Fruit fly (Drosophila melanogaster) whole organism, embryonic: ENCODE data around the gene CG13659.

Source experiments
- Aef1 ChIP-seq: fragments of 200-800 bp; sonication (Bioruptor generic); IDR thresholded peaks from 3 replicates; pipeline ENCODE4 v1.3.6; 2022; ENCODE audit warnings: missing biosample characterization, missing genetic modification characterization
- Asciz ChIP-seq: fragments of 200-800 bp; sonication (Bioruptor generic); optimal IDR thresholded peaks from 2 replicates; lab custom pipeline; 2017; ENCODE audit warnings: missing biosample characterization, mild to moderate bottlenecking, missing genetic modification characterization, missing genetic modification reagents
- Atf3 ChIP-seq: fragments of 200-800 bp; sonication (Bioruptor generic); optimal IDR thresholded peaks from 3 replicates; lab custom pipeline; 2016; ENCODE audit warnings: missing biosample characterization, missing genetic modification characterization
- BEAF-32 ChIP-seq: fragments of 200-800 bp; sonication (Bioruptor generic); optimal IDR thresholded peaks from 3 replicates; lab custom pipeline; 2017; ENCODE audit warnings: missing biosample characterization, missing genetic modification characterization, mild to moderate bottlenecking, moderate library complexity, missing genetic modification reagents
- CG10209 ChIP-seq: fragments of 200-800 bp; sonication (Bioruptor generic); optimal IDR thresholded peaks from 3 replicates; lab custom pipeline; 2017; ENCODE audit warnings: missing biosample characterization, mild to moderate bottlenecking, missing genetic modification characterization, missing genetic modification reagents
- CG11398 ChIP-seq: fragments of 200-800 bp; sonication (Bioruptor generic); optimal IDR thresholded peaks from 2 replicates; lab custom pipeline; 2016; ENCODE audit warnings: missing biosample characterization, missing genetic modification characterization
- CG13424 ChIP-seq: fragments of 200-800 bp; sonication (Bioruptor generic); optimal IDR thresholded peaks from 2 replicates; lab custom pipeline; 2019; ENCODE audit warnings: missing biosample characterization, mild to moderate bottlenecking, missing genetic modification characterization, moderate library complexity
- CG15696 ChIP-seq: fragments of 200-800 bp; sonication (Bioruptor generic); optimal IDR thresholded peaks from 2 replicates; lab custom pipeline; 2019; ENCODE audit warnings: missing biosample characterization, mild to moderate bottlenecking, missing genetic modification characterization, moderate library complexity
- CG17829 ChIP-seq: fragments of 200-800 bp; optimal IDR thresholded peaks from 2 replicates; lab custom pipeline; 2019; ENCODE audit warnings: missing biosample characterization, mild to moderate bottlenecking, missing genetic modification characterization, moderate library complexity
- CG30403 ChIP-seq: fragments of 200-800 bp; sonication (Bioruptor generic); optimal IDR thresholded peaks from 3 replicates; lab custom pipeline; 2016; ENCODE audit warnings: missing biosample characterization, missing genetic modification characterization
- CG3847 ChIP-seq: fragments of 200-800 bp; sonication (Bioruptor generic); IDR thresholded peaks from 2 replicates; pipeline ENCODE4 v1.3.6; 2022; ENCODE audit warnings: missing biosample characterization, missing genetic modification characterization
- CG6254 ChIP-seq: fragments of 200-800 bp; sonication (Bioruptor generic); optimal IDR thresholded peaks from 3 replicates; lab custom pipeline; 2017; ENCODE audit warnings: mild to moderate bottlenecking, missing biosample characterization, missing genetic modification reagents, missing genetic modification characterization
- CG6765 ChIP-seq: fragments of 200-800 bp; sonication (Bioruptor generic); optimal IDR thresholded peaks from 3 replicates; lab custom pipeline; 2017; ENCODE audit warnings: missing biosample characterization, mild to moderate bottlenecking, missing genetic modification characterization
- CG7556 ChIP-seq: fragments of 200-800 bp; sonication (Bioruptor generic); optimal IDR thresholded peaks from 2 replicates; lab custom pipeline; 2017; ENCODE audit warnings: missing biosample characterization, mild to moderate bottlenecking, missing genetic modification characterization
- CG9797 ChIP-seq: fragments of 200-800 bp; sonication (Bioruptor generic); optimal IDR thresholded peaks from 3 replicates; lab custom pipeline; 2018; ENCODE audit warnings: missing biosample characterization, mild to moderate bottlenecking, missing genetic modification characterization
- CTCF ChIP-seq: fragments of 200-800 bp; sonication (Bioruptor generic); optimal IDR thresholded peaks from 2 replicates; lab custom pipeline; 2017; ENCODE audit warnings: missing biosample characterization, mild to moderate bottlenecking, missing genetic modification characterization, moderate library complexity
- Camta ChIP-seq: fragments of 200-800 bp; sonication (Bioruptor generic); optimal IDR thresholded peaks from 2 replicates; lab custom pipeline; 2016; ENCODE audit warnings: missing biosample characterization, missing genetic modification characterization
- CoRest ChIP-seq: fragments of 200-800 bp; sonication (Bioruptor generic); optimal IDR thresholded peaks from 3 replicates; lab custom pipeline; 2018; ENCODE audit warnings: missing biosample characterization, mild to moderate bottlenecking, missing genetic modification characterization, moderate library complexity
- Dip2 ChIP-seq: fragments of 200-800 bp; sonication (Bioruptor generic); IDR thresholded peaks from 2 replicates; pipeline ENCODE4 v1.3.6; 2022; ENCODE audit warnings: missing biosample characterization, missing genetic modification characterization
- Dll ChIP-seq: fragments of 200-800 bp; sonication (Bioruptor generic); IDR thresholded peaks from 4 replicates; pipeline ENCODE4 v1.3.6; 2022; ENCODE audit warnings: missing biosample characterization, missing genetic modification characterization; ENCODE audit not compliant: partially characterized antibody
- Doc3 ChIP-seq: fragments of 200-800 bp; sonication (Bioruptor generic); IDR thresholded peaks from 3 replicates; pipeline ENCODE4 v1.3.6; 2022; ENCODE audit warnings: missing biosample characterization, missing genetic modification characterization; ENCODE audit not compliant: partially characterized antibody
- E2f1 ChIP-seq: fragments of 200-800 bp; sonication (Bioruptor generic); IDR thresholded peaks from 2 replicates; pipeline ENCODE4 v1.3.6; 2022; ENCODE audit warnings: missing biosample characterization, missing genetic modification characterization
- Ets65A ChIP-seq: fragments of 200-800 bp; sonication (Bioruptor generic); peaks from one replicate; lab custom pipeline; 2016; ENCODE audit warnings: missing biosample characterization, missing genetic modification characterization
- HLH4C ChIP-seq: fragments of 200-800 bp; sonication (Bioruptor generic); IDR thresholded peaks from 3 replicates; pipeline ENCODE4 v1.3.6; 2022; ENCODE audit warnings: missing biosample characterization, missing genetic modification characterization; ENCODE audit not compliant: partially characterized antibody
- Hand ChIP-seq: fragments of 200-800 bp; sonication (Bioruptor generic); optimal IDR thresholded peaks from 2 replicates; lab custom pipeline; 2017; ENCODE audit warnings: mild to moderate bottlenecking, missing biosample characterization, missing genetic modification reagents, missing genetic modification characterization
- Hey ChIP-seq: fragments of 200-800 bp; sonication (Bioruptor generic); optimal IDR thresholded peaks from 3 replicates; lab custom pipeline; 2018; ENCODE audit warnings: missing biosample characterization, mild to moderate bottlenecking, missing genetic modification characterization
- Hr3 ChIP-seq: fragments of 200-800 bp; sonication (Bioruptor generic); optimal IDR thresholded peaks from 3 replicates; lab custom pipeline; 2016; ENCODE audit warnings: missing biosample characterization, missing genetic modification characterization
- Hr39 ChIP-seq: fragments of >200 bp; optimal IDR thresholded peaks from 2 replicates; lab custom pipeline; 2017
- Mes4 ChIP-seq: fragments of 200-800 bp; sonication (Bioruptor generic); optimal IDR thresholded peaks from 2 replicates; lab custom pipeline; 2016; ENCODE audit warnings: missing biosample characterization, missing genetic modification characterization
- Oaz ChIP-seq: fragments of 200-800 bp; sonication (Bioruptor generic); IDR thresholded peaks from 2 replicates; pipeline ENCODE4 v1.3.6; 2022; ENCODE audit warnings: missing biosample characterization, missing genetic modification characterization
- ab ChIP-seq: fragments of 200-800 bp; sonication (Bioruptor generic); optimal IDR thresholded peaks from 2 replicates; lab custom pipeline; 2016; ENCODE audit warnings: missing biosample characterization, missing genetic modification characterization
- caup ChIP-seq: fragments of 200-800 bp; sonication (Bioruptor generic); optimal IDR thresholded peaks from 3 replicates; lab custom pipeline; 2017; ENCODE audit warnings: missing biosample characterization, mild to moderate bottlenecking, missing genetic modification characterization, moderate library complexity; ENCODE audit not compliant: severe bottlenecking
- chinmo ChIP-seq: fragments of 200-800 bp; sonication (Bioruptor generic); IDR thresholded peaks from 4 replicates; pipeline ENCODE4 v1.3.6; 2022; ENCODE audit warnings: missing biosample characterization, missing genetic modification characterization; ENCODE audit not compliant: partially characterized antibody
- corto ChIP-seq: fragments of 200-800 bp; sonication (Bioruptor generic); optimal IDR thresholded peaks from 2 replicates; lab custom pipeline; 2016; ENCODE audit warnings: missing biosample characterization, mild to moderate bottlenecking, missing genetic modification characterization, moderate library complexity
- crol ChIP-seq: fragments of 200-800 bp; sonication (Bioruptor generic); IDR thresholded peaks from 2 replicates; pipeline ENCODE4 v1.3.6; 2022; ENCODE audit warnings: missing biosample characterization, missing genetic modification characterization
- dpn ChIP-seq, 2 experiments: fragments of 200-800 bp; sonication (Bioruptor generic); optimal IDR thresholded peaks; 3 replicates each; lab custom pipeline; 2016; ENCODE audit warnings: missing biosample characterization in 2 of 2, missing genetic modification characterization in 2 of 2
- gcm ChIP-seq: fragments of 200-800 bp; sonication (Bioruptor generic); optimal IDR thresholded peaks from 2 replicates; lab custom pipeline; 2019; ENCODE audit warnings: missing biosample characterization, mild to moderate bottlenecking, missing genetic modification characterization, moderate library complexity
- grn ChIP-seq: fragments of 200-800 bp; sonication (Bioruptor generic); optimal IDR thresholded peaks from 3 replicates; lab custom pipeline; 2017; ENCODE audit warnings: missing biosample characterization, missing genetic modification characterization
- h ChIP-seq: fragments of >200 bp; optimal IDR thresholded peaks from 2 replicates; lab custom pipeline; 2017
- kah ChIP-seq: fragments of 200-800 bp; sonication (Bioruptor generic); optimal IDR thresholded peaks from 2 replicates; lab custom pipeline; 2018; ENCODE audit warnings: missing biosample characterization, mild to moderate bottlenecking, missing genetic modification characterization
- lilli ChIP-seq: fragments of 200-800 bp; sonication (Bioruptor generic); optimal IDR thresholded peaks from 3 replicates; lab custom pipeline; 2016; ENCODE audit warnings: missing biosample characterization, missing genetic modification characterization
- lola ChIP-seq, 3 experiments: fragments of >200 bp in 2 of 3; fragments of 200-800 bp in 1 of 3; sonication (Bioruptor generic) in 1 of 3; optimal IDR thresholded peaks; 2 replicates each; lab custom pipeline; 2017 to 2019; ENCODE audit warnings: missing biosample characterization in 3 of 3, missing genetic modification characterization in 3 of 3, mild to moderate bottlenecking in 1 of 3, moderate library complexity in 1 of 3
- odd ChIP-seq: fragments of 200-800 bp; sonication (Bioruptor generic); optimal IDR thresholded peaks from 2 replicates; lab custom pipeline; 2017; ENCODE audit warnings: missing biosample characterization, mild to moderate bottlenecking, missing genetic modification characterization
- prd ChIP-seq, 3 experiments: fragments of >200 bp in 2 of 3; fragments of 200-800 bp in 1 of 3; sonication (Bioruptor generic) in 1 of 3; optimal IDR thresholded peaks in 2 of 3; IDR thresholded peaks in 1 of 3; 2 replicates in 2 of 3; 3 replicates in 1 of 3; pipeline versions ENCODE4 v1.3.6 to Lab custom; 2017 to 2022; ENCODE audit warnings: missing biosample characterization in 1 of 3, missing genetic modification characterization in 1 of 3
- pros ChIP-seq: fragments of 200-800 bp; sonication (Bioruptor generic); optimal IDR thresholded peaks from 3 replicates; lab custom pipeline; 2019; ENCODE audit warnings: missing biosample characterization, mild to moderate bottlenecking, missing genetic modification characterization, moderate library complexity
- pum ChIP-seq: fragments of 200-800 bp; sonication (Bioruptor generic); optimal IDR thresholded peaks from 2 replicates; lab custom pipeline; 2016; ENCODE audit warnings: missing biosample characterization, missing genetic modification characterization
- sens-2 ChIP-seq: fragments of 200-800 bp; sonication (Bioruptor generic); IDR thresholded peaks from 2 replicates; pipeline ENCODE4 v1.3.6; 2022; ENCODE audit warnings: missing biosample characterization, missing genetic modification characterization
- sim ChIP-seq: fragments of 200-800 bp; sonication (Bioruptor generic); IDR thresholded peaks from 2 replicates; pipeline ENCODE4 v1.3.6; 2022; ENCODE audit warnings: missing biosample characterization, missing genetic modification characterization
- slou ChIP-seq: fragments of 200-800 bp; sonication (Bioruptor generic); optimal IDR thresholded peaks from 3 replicates; lab custom pipeline; 2016; ENCODE audit warnings: missing biosample characterization, missing genetic modification characterization
- ssp ChIP-seq: fragments of 200-800 bp; sonication (Bioruptor generic); IDR thresholded peaks from 2 replicates; pipeline ENCODE4 v1.3.6; 2022; ENCODE audit warnings: missing biosample characterization, missing genetic modification characterization
- tgo ChIP-seq: fragments of 200-800 bp; sonication (Bioruptor generic); IDR thresholded peaks from 3 replicates; pipeline ENCODE4 v1.3.6; 2022; ENCODE audit warnings: missing biosample characterization, missing genetic modification characterization
- unc-4 ChIP-seq: fragments of 200-800 bp; sonication (Bioruptor generic); IDR thresholded peaks from 2 replicates; pipeline ENCODE4 v1.3.6; 2022; ENCODE audit warnings: missing biosample characterization, missing genetic modification characterization; ENCODE audit not compliant: partially characterized antibody

The CG13659 gene

DNA sequence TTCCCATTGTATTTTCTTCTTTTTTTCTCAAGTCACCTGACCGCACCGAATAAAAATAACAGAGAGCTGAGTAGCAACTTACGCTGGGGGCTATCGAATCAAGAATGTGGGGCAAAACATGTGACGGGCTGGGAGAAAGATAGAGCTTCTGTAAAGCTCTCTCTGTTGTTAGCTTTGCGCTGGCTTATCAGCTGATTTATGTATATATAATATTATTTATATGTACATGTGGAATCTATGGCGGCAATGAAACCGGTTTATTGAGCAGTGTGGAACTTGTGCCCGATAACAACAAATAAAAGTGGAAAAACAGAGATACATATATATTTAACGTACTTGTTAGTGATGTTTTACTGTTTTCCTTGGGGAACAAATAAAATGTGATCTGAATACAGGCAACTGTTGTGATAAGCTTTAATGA lies 7.8 kb upstream of the CG13659 start, which contains the start of gene CG31098 (continued):
- TF ChIP-seq Hand (GFP tag; lab: Kevin White, UChicago): peak; percentile 14
- TF ChIP-seq Atf3: no peak
- no peak for TF ChIP-seq pros (GFP tag; lab: Kevin White, UChicago)
- peak; percentile 12 for TF ChIP-seq CG13424 (tag; lab: Kevin White, UChicago)
- TF ChIP-seq Hr3 (GFP tag; lab: Kevin White, UChicago): no peak
- peak; percentile 39 for TF ChIP-seq caup (GFP tag; lab: Kevin White, UChicago)
- TF ChIP-seq BEAF-32 (GFP tag; lab: Kevin White, UChicago): no peak
- no peak for TF ChIP-seq CG6254 (GFP tag; lab: Kevin White, UChicago)
- no peak for TF ChIP-seq Ets65A
- TF ChIP-seq Hey (tag; lab: Kevin White, UChicago): no peak
- no peak for TF ChIP-seq Doc3 (GFP tag; lab: Robert Waterston, UW)
- peak; percentile 52 for TF ChIP-seq CG6765 (GFP tag; lab: Kevin White, UChicago)
- TF ChIP-seq tgo (GFP tag; lab: Robert Waterston, UW): no peak
- TF ChIP-seq E2f1: no peak
- TF ChIP-seq sim: no peak
- no peak for TF ChIP-seq dpn (GFP tag; optimal IDR thresholded peaks at IDR 0.05; lab: Kevin White, UChicago)
- TF ChIP-seq corto (GFP tag; lab: Kevin White, UChicago): peak; percentile 61
- TF ChIP-seq ab (GFP tag; lab: Kevin White, UChicago): no peak
- no peak for TF ChIP-seq kah (GFP tag; lab: Kevin White, UChicago)
- TF ChIP-seq grn (GFP tag; lab: Kevin White, UChicago): no peak
- no peak for TF ChIP-seq Dll (GFP tag; lab: Robert Waterston, UW)
- TF ChIP-seq Asciz: no peak
- TF ChIP-seq sens-2 (GFP tag; lab: Robert Waterston, UW): no peak
- no peak for TF ChIP-seq CG17829 (tag; lab: Kevin White, UChicago)
- TF ChIP-seq Hr39 (lab: Kevin White, UChicago): no peak
- no peak for TF ChIP-seq CG10209 (GFP tag; lab: Kevin White, UChicago)
- TF ChIP-seq slou: no peak
- TF ChIP-seq crol (GFP tag; lab: Robert Waterston, UW): no peak
- no peak for TF ChIP-seq gcm (GFP tag; lab: Kevin White, UChicago)
- no peak for TF ChIP-seq CG11398 (GFP tag; lab: Kevin White, UChicago)
- no peak for TF ChIP-seq CTCF
- no peak for TF ChIP-seq HLH4C (GFP tag; lab: Robert Waterston, UW)
- no peak for TF ChIP-seq CG15696 (tag; lab: Kevin White, UChicago)
- no peak for TF ChIP-seq Oaz (GFP tag; lab: Robert Waterston, UW)
- TF ChIP-seq Aef1: no peak
- peak; percentile 53 for TF ChIP-seq odd (GFP tag; lab: Kevin White, UChicago)
- TF ChIP-seq prd (optimal IDR thresholded peaks at IDR 0.05; lab: Kevin White, UChicago): no peak
- no peak for TF ChIP-seq prd (GFP tag; IDR thresholded peaks at IDR 0.05; lab: Robert Waterston, UW)
- no peak; the same call in 1 of the 2 replicates for TF ChIP-seq CG3847 (GFP tag; lab: Robert Waterston, UW)
- peak; percentile 43; the same call in 1 of the 2 replicates for TF ChIP-seq unc-4
- no peak for TF ChIP-seq h (lab: Kevin White, UChicago)
- no peak for TF ChIP-seq Camta (GFP tag; lab: Kevin White, UChicago)
- no peak for TF ChIP-seq CG9797 (GFP tag; lab: Kevin White, UChicago)
- TF ChIP-seq pum: no peak
- no peak for TF ChIP-seq CG7556 (GFP tag; lab: Kevin White, UChicago)
- peak; percentile 81; the same call in 2 of the 4 replicates for TF ChIP-seq chinmo
- no peak for TF ChIP-seq lilli (GFP tag; lab: Kevin White, UChicago)
- TF ChIP-seq CoRest (tag; lab: Kevin White, UChicago): no peak
- no peak for TF ChIP-seq Dip2
- TF ChIP-seq Mes4 (GFP tag; lab: Kevin White, UChicago): no peak
- TF ChIP-seq CG30403: no peak
- TF ChIP-seq lola (GFP tag; optimal IDR thresholded peaks at IDR 0.05; lab: Kevin White, UChicago): no peak
- TF ChIP-seq ssp (GFP tag; lab: Robert Waterston, UW): no peak
